Worm (Caenorhabditis elegans) whole organism, mixed stage, embryonic: ENCODE data around the gene Y6E2A.7.

Experiments
- M03D4.4 ChIP-seq: sonication (generic microtip); optimal IDR thresholded peaks from 2 replicates; lab custom pipeline; 2017; ENCODE audit warnings: mild to moderate bottlenecking, missing genetic modification characterization, missing compliant biosample characterization
- bed-3 ChIP-seq: fragments of 200-800 bp; sonication (Bioruptor generic); optimal IDR thresholded peaks from 3 replicates; lab custom pipeline; 2018; ENCODE audit warnings: mild to moderate bottlenecking, missing genetic modification characterization, moderate library complexity, missing compliant biosample characterization
- ceh-43 ChIP-seq: fragments of 200-800 bp; sonication (Bioruptor generic); optimal IDR thresholded peaks from 2 replicates; lab custom pipeline; 2018; ENCODE audit warnings: mild to moderate bottlenecking, missing genetic modification characterization, moderate library complexity, missing compliant biosample characterization
- ceh-83 ChIP-seq: fragments of 200-800 bp; sonication (Bioruptor generic); optimal IDR thresholded peaks from 2 replicates; lab custom pipeline; 2018; ENCODE audit warnings: mild to moderate bottlenecking, missing genetic modification characterization, missing compliant biosample characterization
- ces-1 ChIP-seq: fragments of 150-350 bp; optimal IDR thresholded peaks from 2 replicates; lab custom pipeline; 2014; ENCODE audit warnings: missing biosample characterization, missing genetic modification reagents, missing genetic modification characterization
- drap-1 ChIP-seq: fragments of 200-800 bp; sonication (Bioruptor generic); optimal IDR thresholded peaks from 3 replicates; lab custom pipeline; 2018; ENCODE audit warnings: mild to moderate bottlenecking, missing genetic modification characterization, missing compliant biosample characterization
- elt-1 ChIP-seq: sonication (generic microtip); optimal IDR thresholded peaks from 2 replicates; lab custom pipeline; 2017; ENCODE audit warnings: missing genetic modification characterization, mild to moderate bottlenecking, missing compliant biosample characterization, antibody characterized with exemption, moderate library complexity, borderline replicate concordance; ENCODE audit not compliant: insufficient read depth
- flh-1 ChIP-seq: fragments of 200-800 bp; sonication (Bioruptor generic); optimal IDR thresholded peaks from 2 replicates; lab custom pipeline; 2018; ENCODE audit warnings: mild to moderate bottlenecking, missing genetic modification characterization, moderate library complexity, missing compliant biosample characterization
- ham-2 ChIP-seq: fragments of 200-800 bp; sonication (Bioruptor generic); optimal IDR thresholded peaks from 2 replicates; lab custom pipeline; 2018; ENCODE audit warnings: mild to moderate bottlenecking, missing genetic modification characterization, missing compliant biosample characterization
- hlh-1 ChIP-seq: fragments of 150-350 bp; optimal IDR thresholded peaks from 2 replicates; lab custom pipeline; 2014; ENCODE audit warnings: missing biosample characterization, missing genetic modification reagents, missing genetic modification characterization
- lin-13 ChIP-seq: fragments of 150-350 bp; optimal IDR thresholded peaks from 2 replicates; lab custom pipeline; 2014; ENCODE audit warnings: missing biosample characterization, missing genetic modification characterization
- lin-32 ChIP-seq: fragments of 200-800 bp; sonication (Bioruptor generic); optimal IDR thresholded peaks from 2 replicates; lab custom pipeline; 2018; ENCODE audit warnings: mild to moderate bottlenecking, missing genetic modification characterization, missing compliant biosample characterization
- lsy-2 ChIP-seq: fragments of 150-350 bp; optimal IDR thresholded peaks from 2 replicates; lab custom pipeline; 2014; ENCODE audit warnings: missing biosample characterization, missing genetic modification characterization
- mab-5 ChIP-seq: fragments of 150-350 bp; optimal IDR thresholded peaks from 2 replicates; lab custom pipeline; 2014; ENCODE audit warnings: missing biosample characterization, missing genetic modification characterization
- mls-2 ChIP-seq: sonication (generic microtip); optimal IDR thresholded peaks from 2 replicates; lab custom pipeline; 2016; ENCODE audit warnings: mild to moderate bottlenecking, missing genetic modification characterization, moderate library complexity, missing compliant biosample characterization
- nhr-12 ChIP-seq: fragments of 150-350 bp; optimal IDR thresholded peaks from 2 replicates; lab custom pipeline; 2014; ENCODE audit warnings: missing biosample characterization, missing genetic modification characterization
- nhr-237 ChIP-seq: fragments of 150-350 bp; optimal IDR thresholded peaks from 2 replicates; lab custom pipeline; 2014; ENCODE audit warnings: missing biosample characterization, missing genetic modification characterization
- nhr-28 ChIP-seq: fragments of 150-350 bp; optimal IDR thresholded peaks from 2 replicates; lab custom pipeline; 2014; ENCODE audit warnings: missing biosample characterization, missing genetic modification characterization
- pha-4 ChIP-seq: fragments of 150-350 bp; optimal IDR thresholded peaks from 2 replicates; lab custom pipeline; 2018; ENCODE audit warnings: missing biosample characterization, missing genetic modification reagents, missing genetic modification characterization
- sem-2 ChIP-seq: fragments of 200-800 bp; sonication (Bioruptor generic); optimal IDR thresholded peaks from 2 replicates; lab custom pipeline; 2018; ENCODE audit warnings: mild to moderate bottlenecking, missing genetic modification characterization, missing compliant biosample characterization
- snpc-4 ChIP-seq: fragments of 150-350 bp; optimal IDR thresholded peaks from 2 replicates; lab custom pipeline; 2014; ENCODE audit warnings: missing biosample characterization, missing genetic modification characterization
- sptf-1 ChIP-seq: sonication (generic microtip); optimal IDR thresholded peaks from 2 replicates; lab custom pipeline; 2017; ENCODE audit warnings: mild to moderate bottlenecking, missing genetic modification characterization, moderate library complexity, missing compliant biosample characterization
- tbx-8 ChIP-seq: fragments of 200-800 bp; sonication (Bioruptor generic); optimal IDR thresholded peaks from 2 replicates; lab custom pipeline; 2018; ENCODE audit warnings: mild to moderate bottlenecking, missing genetic modification characterization, moderate library complexity, missing compliant biosample characterization
- unc-120 ChIP-seq: sonication (generic microtip); optimal IDR thresholded peaks from 2 replicates; lab custom pipeline; 2017; ENCODE audit warnings: missing genetic modification characterization, missing compliant biosample characterization; ENCODE audit not compliant: poor library complexity, severe bottlenecking
- unc-39 ChIP-seq: fragments of 150-350 bp; optimal IDR thresholded peaks from 2 replicates; lab custom pipeline; 2014; ENCODE audit warnings: missing biosample characterization, missing genetic modification characterization
- unc-62 ChIP-seq: fragments of 150-350 bp; optimal IDR thresholded peaks from 2 replicates; lab custom pipeline; 2014; ENCODE audit warnings: missing biosample characterization, missing genetic modification reagents, missing genetic modification characterization
- ztf-11 ChIP-seq: fragments of 150-350 bp; optimal IDR thresholded peaks from 2 replicates; lab custom pipeline; 2014; ENCODE audit warnings: missing biosample characterization, missing genetic modification characterization

The Y6E2A.7 gene

DNA sequence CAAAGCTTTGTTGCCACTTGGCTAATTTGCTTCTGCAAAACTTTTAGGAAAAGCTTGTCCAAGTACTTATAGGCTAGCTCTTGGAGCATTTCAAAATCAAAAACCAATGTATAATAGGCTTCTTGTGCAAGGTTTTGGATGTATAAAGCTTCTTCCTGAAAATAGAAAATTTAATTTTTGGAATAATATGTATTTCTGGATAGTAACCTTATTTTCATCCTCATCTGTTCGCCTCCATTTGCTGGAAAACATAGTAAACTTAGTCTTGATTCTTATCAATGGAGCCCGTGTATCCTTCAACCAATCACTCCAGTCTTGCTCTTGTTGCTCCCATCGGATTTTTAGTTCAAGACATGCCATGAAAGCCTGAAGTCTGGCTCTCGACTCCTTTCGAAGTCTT is 3.0 kb upstream of the Y6E2A.7 start, which contains the start of gene Y6E2A.4:
TSS of gene Y6E2A.4 (minus strand) at position 101 of the 400 bp plus-strand sequence.
- no peak for TF ChIP-seq nhr-28 (tag; lab: Kevin White, UChicago)
- no peak for TF ChIP-seq ceh-43 (GFP tag; lab: Kevin White, UChicago)
- no peak for TF ChIP-seq unc-62 (GFP tag; lab: Kevin White, UChicago)
- no peak for TF ChIP-seq ham-2 (GFP tag; lab: Kevin White, UChicago)
- no peak for TF ChIP-seq tbx-8 (GFP tag; lab: Kevin White, UChicago)
- no peak for TF ChIP-seq elt-1 (tag; lab: Kevin White, UChicago)
- TF ChIP-seq pha-4: no peak
- TF ChIP-seq ztf-11: no peak

DNA sequence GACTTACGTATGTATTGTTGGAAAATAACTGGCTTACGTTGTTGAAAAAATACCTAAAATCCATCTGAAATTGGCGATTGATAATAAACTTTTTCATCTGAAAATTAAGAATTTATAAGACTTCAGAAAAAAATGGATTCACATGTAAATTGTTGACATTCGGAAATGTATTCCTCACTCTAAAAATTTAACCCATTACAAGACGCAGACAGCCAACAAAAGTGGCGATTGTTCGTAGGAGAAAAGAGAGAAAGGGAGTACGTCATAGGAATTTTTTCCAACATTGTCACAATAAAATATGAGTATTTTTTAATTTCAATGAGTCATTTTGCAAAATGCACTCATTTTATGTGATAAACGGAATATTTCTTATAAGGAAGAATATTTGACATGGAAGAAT is 1.1 kb upstream of the Y6E2A.7 start, which contains the start of gene Y6E2A.5:
TSS of gene Y6E2A.5 (minus strand) at position 101 of the 400 bp plus-strand sequence.
- TF ChIP-seq drap-1 (GFP tag; lab: Kevin White, UChicago): no peak
- no peak for TF ChIP-seq mls-2 (tag; lab: Kevin White, UChicago)
- no peak for TF ChIP-seq M03D4.4
- TF ChIP-seq unc-39 (tag; lab: Kevin White, UChicago): no peak
- no peak for TF ChIP-seq bed-3 (GFP tag; lab: Kevin White, UChicago)
- no peak for TF ChIP-seq nhr-237 (tag; lab: Kevin White, UChicago)
- TF ChIP-seq nhr-28 (tag; lab: Kevin White, UChicago): no peak

DNA sequence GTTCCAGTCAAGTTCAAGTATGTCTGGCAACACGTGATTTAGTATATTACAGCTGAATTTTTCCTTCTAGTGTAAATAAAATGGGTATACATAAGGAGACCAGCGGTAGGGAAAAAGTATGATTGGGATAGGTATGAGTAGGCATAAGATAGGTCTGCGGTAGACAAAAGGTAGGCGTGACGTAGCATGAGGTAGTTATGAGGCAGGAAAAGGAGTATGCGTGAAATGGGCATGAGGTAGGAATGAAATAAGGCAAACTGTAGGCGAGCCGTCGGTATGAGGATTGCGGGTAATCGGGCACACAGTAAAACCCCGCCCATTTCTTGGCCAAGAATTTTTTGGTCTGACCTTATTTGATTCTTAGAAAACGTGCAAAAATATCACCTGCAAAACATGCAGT is 1.8 kb downstream of the Y6E2A.7 start:
- TF ChIP-seq lin-13 (tag; lab: Kevin White, UChicago): no peak
- no peak for TF ChIP-seq elt-1 (tag; lab: Kevin White, UChicago)
- no peak for TF ChIP-seq hlh-1

DNA sequence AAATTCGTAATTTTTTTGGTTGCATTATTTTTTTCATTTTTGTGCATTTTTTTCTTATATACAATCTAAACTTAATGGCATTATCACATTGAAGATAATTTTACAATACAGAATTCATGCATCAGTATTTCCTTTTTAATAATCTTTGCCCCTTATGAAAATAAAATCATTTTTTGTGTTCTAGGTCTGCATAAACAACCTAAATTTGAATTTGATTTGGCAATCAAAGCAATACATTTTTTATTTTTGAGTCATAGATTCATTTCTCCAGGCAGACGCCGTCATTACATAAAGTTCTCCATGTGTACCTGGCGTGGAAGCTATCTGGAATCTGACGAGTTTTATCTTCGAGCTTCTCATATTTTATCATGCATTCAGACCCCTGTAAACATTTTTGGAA is 2.2 kb downstream of the Y6E2A.7 start, which contains the start of gene srh-140:
TSS of gene srh-140 (plus strand) at position 301 of the 400 bp plus-strand sequence.
- TF ChIP-seq lin-32 (GFP tag; lab: Kevin White, UChicago) (no peak), M03D4.4 (no peak), mls-2 (tag; lab: Kevin White, UChicago) (no peak), ham-2 (GFP tag; lab: Kevin White, UChicago) (no peak), unc-62 (GFP tag; lab: Kevin White, UChicago) (no peak), nhr-28 (tag; lab: Kevin White, UChicago) (no peak), sptf-1 (tag; lab: Kevin White, UChicago) (no peak), snpc-4 (no peak), flh-1 (GFP tag; lab: Kevin White, UChicago) (no peak), ces-1 (GFP tag; lab: Kevin White, UChicago) (no peak), nhr-237 (tag; lab: Kevin White, UChicago) (no peak), hlh-1 (no peak)

DNA sequence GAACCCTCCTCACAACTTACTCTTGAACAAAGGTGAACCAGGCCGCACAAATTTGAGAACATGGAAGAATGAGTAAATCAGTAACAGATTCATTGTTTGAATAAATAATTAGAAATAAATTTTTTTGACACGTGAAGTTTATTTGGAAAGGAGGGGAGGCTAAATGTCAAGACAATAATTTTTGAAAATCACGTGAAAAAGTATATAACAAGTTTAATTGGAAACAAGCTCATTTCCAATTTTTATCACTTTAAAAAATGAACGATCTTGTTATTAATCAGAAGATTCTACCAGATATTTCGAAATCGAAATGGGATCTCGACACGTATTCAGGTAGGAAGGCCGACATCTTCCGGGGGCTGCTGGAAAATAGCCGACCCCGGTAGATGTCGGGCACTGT is 6.9 kb downstream of the Y6E2A.7 start, which contains the start of the genes irld-57 and sfxn-1.3:
TSS of gene irld-57 (minus strand) at position 101 of the 400 bp plus-strand sequence.
TSS of gene sfxn-1.3 (plus strand) at position 232 of the 400 bp plus-strand sequence.
- no peak for TF ChIP-seq ham-2 (GFP tag; lab: Kevin White, UChicago)
- no peak for TF ChIP-seq nhr-237 (tag; lab: Kevin White, UChicago)
- no peak for TF ChIP-seq sem-2 (GFP tag; lab: Kevin White, UChicago)
- TF ChIP-seq nhr-12: no peak
- no peak for TF ChIP-seq elt-1 (tag; lab: Kevin White, UChicago)
- TF ChIP-seq M03D4.4: no peak
- no peak for TF ChIP-seq ceh-83
- no peak for TF ChIP-seq hlh-1
- no peak for TF ChIP-seq lsy-2 (tag; lab: Kevin White, UChicago)
- no peak for TF ChIP-seq unc-62 (GFP tag; lab: Kevin White, UChicago)
- no peak for TF ChIP-seq mab-5 (tag; lab: Kevin White, UChicago)
- no peak for TF ChIP-seq ces-1 (GFP tag; lab: Kevin White, UChicago)
- TF ChIP-seq unc-120 (tag; lab: Kevin White, UChicago): no peak

DNA sequence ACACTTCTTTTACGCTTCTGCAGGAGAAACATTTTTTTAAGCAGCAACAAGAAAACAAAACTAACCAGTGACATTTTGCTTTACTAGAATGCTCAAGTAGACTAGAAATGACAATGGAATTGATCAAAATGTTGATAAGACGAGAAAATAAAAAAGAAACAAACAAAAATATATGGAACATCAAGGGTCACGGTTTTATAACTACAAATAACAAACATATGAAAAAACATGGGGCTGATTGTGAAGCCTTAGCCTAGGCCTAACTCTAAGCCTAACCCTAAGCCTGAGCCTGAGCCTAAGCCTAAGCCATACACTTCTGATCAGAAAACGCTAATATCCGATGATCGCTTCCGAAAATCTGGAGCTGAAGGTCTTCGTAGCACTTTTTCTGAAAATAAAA is 10.8 kb downstream of the Y6E2A.7 start, which contains the start of gene Y6E2A.10:
TSS of gene Y6E2A.10 (minus strand) at position 101 of the 400 bp plus-strand sequence.
- no peak for TF ChIP-seq mls-2 (tag; lab: Kevin White, UChicago)
